Worm (Caenorhabditis elegans) whole organism, L1 larva: ENCODE results near the gene srxa-19.

Source experiments
- C16A3.4 ChIP-seq: fragments of 150-350 bp; optimal IDR thresholded peaks from 2 replicates; lab custom pipeline; 2014; ENCODE audit warnings: missing biosample characterization, missing genetic modification characterization
- C34B4.2 ChIP-seq: sonication (generic microtip); optimal IDR thresholded peaks from 2 replicates; lab custom pipeline; 2017; ENCODE audit warnings: mild to moderate bottlenecking, missing genetic modification characterization, missing compliant biosample characterization
- aha-1 ChIP-seq: fragments of 150-350 bp; optimal IDR thresholded peaks from 2 replicates; lab custom pipeline; 2014; ENCODE audit warnings: missing biosample characterization, missing genetic modification characterization
- alr-1 ChIP-seq: fragments of 200-800 bp; sonication (Bioruptor generic); optimal IDR thresholded peaks from 2 replicates; lab custom pipeline; 2018; ENCODE audit warnings: borderline replicate concordance, mild to moderate bottlenecking, missing genetic modification characterization, missing compliant biosample characterization
- ama-1 ChIP-seq: fragments of 150-350 bp; optimal IDR thresholded peaks from 2 replicates; lab custom pipeline; 2014
- blmp-1 ChIP-seq: fragments of 150-350 bp; optimal IDR thresholded peaks from 2 replicates; lab custom pipeline; 2014; ENCODE audit warnings: missing biosample characterization, missing genetic modification characterization
- ceh-8 ChIP-seq: fragments of 200-800 bp; sonication (Bioruptor generic); optimal IDR thresholded peaks from 2 replicates; lab custom pipeline; 2018; ENCODE audit warnings: mild to moderate bottlenecking, missing genetic modification characterization, moderate library complexity, missing compliant biosample characterization
- ceh-90 ChIP-seq: sonication (generic microtip); optimal IDR thresholded peaks from 2 replicates; lab custom pipeline; 2016; ENCODE audit warnings: missing genetic modification characterization, missing compliant biosample characterization
- ces-1 ChIP-seq: fragments of 150-350 bp; optimal IDR thresholded peaks from 2 replicates; lab custom pipeline; 2014; ENCODE audit warnings: missing biosample characterization, missing genetic modification reagents, missing genetic modification characterization
- efl-1 ChIP-seq, 4 experiments: fragments of 150-350 bp; optimal IDR thresholded peaks in 3 of 4; peaks in 1 of 4; 1 replicate in 1 of 4; 2 replicates in 3 of 4; lab custom pipeline; 2014; ENCODE audit warnings: missing biosample characterization in 2 of 4, missing genetic modification characterization in 2 of 4, missing genetic modification reagents in 2 of 4
- egl-13 ChIP-seq: sonication (generic microtip); optimal IDR thresholded peaks from 2 replicates; lab custom pipeline; 2016; ENCODE audit warnings: missing genotype, missing genetic modification reagents, missing genetic modification characterization, missing compliant biosample characterization
- egl-27 ChIP-seq, 2 experiments: fragments of 150-350 bp in 1 of 2; sonication (generic microtip); optimal IDR thresholded peaks; 3 replicates each; lab custom pipeline; 2017 to 2018; ENCODE audit warnings: missing biosample characterization in 2 of 2, missing genetic modification characterization in 2 of 2, missing genetic modification reagents in 2 of 2
- elt-3 ChIP-seq, 6 experiments: fragments of 150-350 bp in 1 of 6; sonication (generic microtip); optimal IDR thresholded peaks; 2 replicates each; lab custom pipeline; 2017 to 2018; ENCODE audit warnings: missing biosample characterization in 6 of 6, missing genetic modification characterization in 6 of 6, inconsistent platforms in 1 of 6
- fkh-4 ChIP-seq: sonication (generic microtip); optimal IDR thresholded peaks from 2 replicates; lab custom pipeline; 2016; ENCODE audit warnings: missing compliant biosample characterization, missing genetic modification characterization, borderline replicate concordance
- fos-1 ChIP-seq: fragments of 150-350 bp; optimal IDR thresholded peaks from 2 replicates; lab custom pipeline; 2014; ENCODE audit warnings: missing biosample characterization, missing genetic modification characterization
- hlh-4 ChIP-seq: sonication (generic microtip); optimal IDR thresholded peaks from 2 replicates; lab custom pipeline; 2016; ENCODE audit warnings: mild to moderate bottlenecking, missing genetic modification characterization, missing compliant biosample characterization
- jun-1 ChIP-seq: fragments of 150-350 bp; optimal IDR thresholded peaks from 2 replicates; lab custom pipeline; 2014; ENCODE audit warnings: missing biosample characterization, missing genetic modification reagents, missing genetic modification characterization
- lin-13 ChIP-seq: fragments of 150-350 bp; optimal IDR thresholded peaks from 2 replicates; lab custom pipeline; 2014; ENCODE audit warnings: missing biosample characterization, missing genetic modification reagents, missing genetic modification characterization
- lin-15B ChIP-seq: fragments of 150-350 bp; sonication (generic microtip); optimal IDR thresholded peaks from 3 replicates; lab custom pipeline; 2014; ENCODE audit warnings: missing biosample characterization, missing genetic modification characterization
- lin-39 ChIP-seq: fragments of 150-350 bp; optimal IDR thresholded peaks from 2 replicates; lab custom pipeline; 2014; ENCODE audit warnings: missing biosample characterization, missing genetic modification reagents, missing genetic modification characterization
- lir-3 ChIP-seq: sonication (generic microtip); optimal IDR thresholded peaks from 2 replicates; lab custom pipeline; 2016; ENCODE audit warnings: mild to moderate bottlenecking, missing genetic modification characterization, moderate library complexity, missing compliant biosample characterization; ENCODE audit not compliant: poor library complexity
- lsy-2 ChIP-seq, 2 experiments: fragments of 150-350 bp; optimal IDR thresholded peaks; 2 replicates each; lab custom pipeline; 2014; ENCODE audit warnings: missing biosample characterization in 2 of 2, missing genetic modification characterization in 2 of 2
- mef-2 ChIP-seq: fragments of 150-350 bp; optimal IDR thresholded peaks from 2 replicates; lab custom pipeline; 2014; ENCODE audit warnings: missing biosample characterization, missing genetic modification characterization
- mep-1 ChIP-seq: fragments of 150-350 bp; optimal IDR thresholded peaks from 2 replicates; lab custom pipeline; 2014; ENCODE audit warnings: missing biosample characterization, missing genetic modification characterization
- nhr-12 ChIP-seq: sonication (generic microtip); optimal IDR thresholded peaks from 2 replicates; lab custom pipeline; 2017; ENCODE audit warnings: missing biosample characterization, missing genetic modification characterization
- nhr-19 ChIP-seq: fragments of 200-800 bp; sonication (Bioruptor generic); conservative IDR thresholded peaks from 2 replicates; pipeline ENCODE4 v1.3.6; 2022; ENCODE audit warnings: missing genetic modification characterization, missing compliant biosample characterization
- nhr-20 ChIP-seq: sonication (generic microtip); optimal IDR thresholded peaks from 2 replicates; lab custom pipeline; 2016; ENCODE audit warnings: mild to moderate bottlenecking, missing genetic modification characterization, missing compliant biosample characterization
- nhr-28 ChIP-seq: fragments of 150-350 bp; optimal IDR thresholded peaks from 2 replicates; lab custom pipeline; 2014; ENCODE audit warnings: missing biosample characterization, missing genetic modification characterization
- nhr-47 ChIP-seq: sonication (generic microtip); optimal IDR thresholded peaks from 2 replicates; lab custom pipeline; 2016; ENCODE audit warnings: mild to moderate bottlenecking, missing genetic modification characterization, moderate library complexity, missing compliant biosample characterization
- nhr-71 ChIP-seq: sonication (generic microtip); optimal IDR thresholded peaks from 2 replicates; lab custom pipeline; 2016; ENCODE audit warnings: mild to moderate bottlenecking, missing genetic modification characterization, moderate library complexity, missing compliant biosample characterization
- nhr-77 ChIP-seq: fragments of 150-350 bp; optimal IDR thresholded peaks from 2 replicates; lab custom pipeline; 2014; ENCODE audit warnings: missing biosample characterization, missing genetic modification characterization
- nhr-84 ChIP-seq: sonication (generic microtip); optimal IDR thresholded peaks from 2 replicates; lab custom pipeline; 2017; ENCODE audit warnings: missing biosample characterization, missing genetic modification characterization
- nhr-85 ChIP-seq: sonication (generic microtip); peaks from one replicate; lab custom pipeline; 2016; ENCODE audit warnings: missing genetic modification characterization, inconsistent platforms, missing compliant biosample characterization
- pag-3 ChIP-seq: sonication (generic microtip); optimal IDR thresholded peaks from 2 replicates; lab custom pipeline; 2017; ENCODE audit warnings: missing genetic modification characterization, mild to moderate bottlenecking, missing compliant biosample characterization, antibody characterized with exemption, borderline replicate concordance; ENCODE audit not compliant: insufficient read depth
- pax-3 ChIP-seq: fragments of 200-800 bp; sonication (Bioruptor generic); optimal IDR thresholded peaks from 2 replicates; lab custom pipeline; 2018; ENCODE audit warnings: mild to moderate bottlenecking, missing genetic modification characterization, moderate library complexity, missing compliant biosample characterization
- pqm-1 ChIP-seq: sonication (generic microtip); optimal IDR thresholded peaks from 3 replicates; lab custom pipeline; 2017; ENCODE audit warnings: missing biosample characterization, missing genetic modification characterization
- rnt-1 ChIP-seq: sonication (generic microtip); optimal IDR thresholded peaks from 2 replicates; lab custom pipeline; 2016; ENCODE audit warnings: mild to moderate bottlenecking, missing genetic modification characterization, moderate library complexity, missing compliant biosample characterization
- skn-1 ChIP-seq: fragments of 150-350 bp; optimal IDR thresholded peaks from 2 replicates; lab custom pipeline; 2014; ENCODE audit warnings: missing biosample characterization, missing genetic modification characterization
- sox-4 ChIP-seq: sonication (generic microtip); optimal IDR thresholded peaks from 2 replicates; lab custom pipeline; 2016; ENCODE audit warnings: missing genetic modification characterization, missing compliant biosample characterization
- unc-30 ChIP-seq: sonication (generic microtip); optimal IDR thresholded peaks from 2 replicates; lab custom pipeline; 2017; ENCODE audit warnings: missing biosample characterization, missing genetic modification characterization
- unc-86 ChIP-seq: sonication (generic microtip); optimal IDR thresholded peaks from 2 replicates; lab custom pipeline; 2016; ENCODE audit warnings: missing genetic modification characterization, missing compliant biosample characterization
- zag-1 ChIP-seq: fragments of 150-350 bp; optimal IDR thresholded peaks from 2 replicates; lab custom pipeline; 2014; ENCODE audit warnings: missing biosample characterization, missing genetic modification characterization
- zip-4 ChIP-seq: fragments of 200-800 bp; sonication (Bioruptor generic); optimal IDR thresholded peaks from 2 replicates; lab custom pipeline; 2018; ENCODE audit warnings: mild to moderate bottlenecking, missing genetic modification characterization, moderate library complexity, missing compliant biosample characterization
- ztf-11 ChIP-seq, 2 experiments: sonication (generic microtip); optimal IDR thresholded peaks; 2 replicates each; lab custom pipeline; 2016 to 2017; ENCODE audit warnings: missing genetic modification characterization in 2 of 2, missing biosample characterization in 1 of 2, missing compliant biosample characterization in 1 of 2
- ztf-4 ChIP-seq: fragments of 150-350 bp; optimal IDR thresholded peaks from 2 replicates; lab custom pipeline; 2014; ENCODE audit warnings: missing biosample characterization, missing genetic modification characterization

srxa-19 gene

DNA sequence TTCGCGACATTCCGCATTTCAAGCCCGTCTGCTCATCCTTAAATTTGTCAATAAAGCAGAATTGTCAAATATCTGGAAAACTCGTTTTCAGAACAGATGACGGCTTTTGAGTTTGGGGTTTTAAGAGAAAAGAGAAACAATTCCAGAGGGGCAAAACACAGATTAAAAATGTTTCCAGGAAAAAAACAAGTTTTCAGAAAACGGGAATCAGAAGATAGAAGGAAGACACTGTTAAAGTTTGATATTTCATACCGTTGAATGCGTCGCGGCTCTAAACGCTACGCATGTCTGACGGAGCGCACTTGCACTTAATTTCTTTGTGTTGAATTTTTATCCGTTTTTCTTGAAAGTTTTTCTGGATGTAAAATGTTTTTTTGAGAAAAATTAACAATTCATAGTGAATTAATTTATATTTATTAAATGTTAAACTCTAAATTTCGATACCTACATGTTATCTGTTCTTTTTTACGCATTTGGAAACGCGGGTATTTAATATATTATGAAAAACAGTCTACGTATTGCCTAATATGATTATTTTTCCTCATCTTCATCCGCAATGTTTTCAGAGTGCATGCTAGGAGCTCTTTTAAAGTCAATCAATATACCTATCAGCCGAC lies 11.6 kb upstream of the srxa-19 start, which contains the start of the genes C08B6.18, wdr-20 and C08B6.8 (continued):
- TF ChIP-seq ceh-8 (GFP tag; lab: Kevin White, UChicago) (no peak), zip-4 (no peak), skn-1 (tag; lab: Kevin White, UChicago) (peak; percentile 42), egl-13 (tag; lab: Kevin White, UChicago) (no peak), nhr-47 (no peak), egl-27 (tag; optimal IDR thresholded peaks at IDR 0.05; lab: Kevin White, UChicago) (no peak), nhr-28 (no peak), ces-1 (GFP tag; lab: Kevin White, UChicago) (no peak), fkh-4 (tag; lab: Kevin White, UChicago) (no peak), nhr-84 (tag; lab: Kevin White, UChicago) (no peak), nhr-77 (tag; lab: Kevin White, UChicago) (no peak), zag-1 (tag; lab: Kevin White, UChicago) (no peak), rnt-1 (tag; lab: Kevin White, UChicago) (no peak), nhr-85 (tag; lab: Kevin White, UChicago) (no peak), nhr-71 (tag; lab: Kevin White, UChicago) (peak; percentile 3), lin-15B (tag; lab: Kevin White, UChicago) (peak; percentile 65), C34B4.2 (no peak), ztf-4 (tag; lab: Kevin White, UChicago) (no peak), lin-39 (tag; lab: Kevin White, UChicago) (no peak), ceh-90 (tag; lab: Kevin White, UChicago) (no peak), ztf-11 (tag; optimal IDR thresholded peaks at IDR 0.05; lab: Kevin White, UChicago) (no peak), sox-4 (tag; lab: Kevin White, UChicago) (no peak), lsy-2 (tag; optimal IDR thresholded peaks at IDR 0.05; lab: Kevin White, UChicago) (peak; percentile 21 to 65), C16A3.4 (tag; lab: Kevin White, UChicago) (peak; percentile 47), fos-1 (no peak), nhr-19 (GFP tag; lab: Robert Waterston, UW) (no peak), alr-1 (no peak), jun-1 (tag; lab: Kevin White, UChicago) (no peak)

- no peak for TF ChIP-seq unc-86
- no peak for TF ChIP-seq sox-4 (tag; lab: Kevin White, UChicago)
- no peak for TF ChIP-seq ztf-11 (tag; optimal IDR thresholded peaks at IDR 0.05; lab: Kevin White, UChicago)
- no peak for TF ChIP-seq blmp-1 (tag; lab: Kevin White, UChicago)
- no peak for TF ChIP-seq aha-1 (tag; lab: Kevin White, UChicago)
- TF ChIP-seq fos-1: no peak
- TF ChIP-seq efl-1 (optimal IDR thresholded peaks at IDR 0.05; lab: Kevin White, UChicago): no peak
- TF ChIP-seq efl-1 (GFP tag; optimal IDR thresholded peaks at IDR 0.05 in 1 of 2; lab: Kevin White, UChicago): no peak
- no peak for TF ChIP-seq mef-2 (tag; lab: Kevin White, UChicago)
- TF ChIP-seq pqm-1 (tag; lab: Kevin White, UChicago): no peak
- no peak for TF ChIP-seq ceh-8 (GFP tag; lab: Kevin White, UChicago)
- TF ChIP-seq nhr-20 (tag; lab: Kevin White, UChicago): no peak
- no peak for TF ChIP-seq lin-39 (tag; lab: Kevin White, UChicago)
- no peak for TF ChIP-seq nhr-47
- TF ChIP-seq pag-3 (tag; lab: Kevin White, UChicago): no peak
- TF ChIP-seq ztf-4 (tag; lab: Kevin White, UChicago): no peak
Measured at ce11 chrV:10133277-10133676, 10.7 kb upstream of the srxa-19 start.

DNA sequence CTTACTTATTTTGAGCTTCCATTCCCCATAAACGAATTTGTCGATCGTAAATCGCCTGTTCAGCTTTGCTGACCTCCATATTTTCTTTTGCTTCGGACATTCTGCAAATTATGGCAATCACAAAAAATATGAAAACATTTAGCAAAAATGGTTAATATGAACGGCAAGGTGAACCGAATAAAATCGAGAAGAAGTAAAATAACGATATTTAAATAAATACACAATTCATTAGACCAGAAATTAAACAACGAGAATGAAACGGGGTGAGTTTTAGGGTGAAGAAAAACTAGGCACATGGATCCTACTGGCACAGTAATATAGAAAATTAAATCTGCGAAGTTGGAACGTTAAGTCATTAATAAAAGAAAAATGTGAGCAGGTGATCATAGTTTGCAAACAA lies 7.6 kb upstream of the srxa-19 start, which contains the start of gene aos-1:
TSS of gene aos-1 (minus strand) at position 101 of the 400 bp plus-strand sequence.
- TF ChIP-seq lin-13 (GFP tag; lab: Kevin White, UChicago): no peak
- no peak for TF ChIP-seq hlh-4 (tag; lab: Kevin White, UChicago)
- TF ChIP-seq ztf-4 (tag; lab: Kevin White, UChicago): no peak
- no peak for TF ChIP-seq ceh-8 (GFP tag; lab: Kevin White, UChicago)
- no peak for TF ChIP-seq lir-3 (tag; lab: Kevin White, UChicago)
- TF ChIP-seq unc-30: no peak
- no peak for TF ChIP-seq nhr-19 (GFP tag; lab: Robert Waterston, UW)
- no peak for TF ChIP-seq ztf-11 (tag; optimal IDR thresholded peaks at IDR 0.05; lab: Kevin White, UChicago)
- no peak for TF ChIP-seq ama-1 (lab: Kevin White, UChicago)
- no peak for TF ChIP-seq lin-15B (tag; lab: Kevin White, UChicago)
- no peak for TF ChIP-seq mef-2 (tag; lab: Kevin White, UChicago)
- TF ChIP-seq mep-1: no peak
- no peak for TF ChIP-seq alr-1
- no peak for TF ChIP-seq nhr-12 (tag; lab: Kevin White, UChicago)
- no peak for TF ChIP-seq fos-1
- no peak for TF ChIP-seq elt-3 (tag; optimal IDR thresholded peaks at IDR 0.05; lab: Kevin White, UChicago)
- no peak for TF ChIP-seq pax-3 (tag; lab: Kevin White, UChicago)
